Fruit fly (Drosophila melanogaster) whole organism, embryonic: ENCODE results near the gene ghi.

Experiments used
- Abd-B ChIP-seq: fragments of 200-800 bp; sonication (Bioruptor generic); optimal IDR thresholded peaks from 2 replicates; lab custom pipeline; 2018; ENCODE audit warnings: missing biosample characterization, mild to moderate bottlenecking, missing genetic modification characterization, moderate library complexity
- Asciz ChIP-seq: fragments of 200-800 bp; sonication (Bioruptor generic); optimal IDR thresholded peaks from 2 replicates; lab custom pipeline; 2017; ENCODE audit warnings: missing biosample characterization, mild to moderate bottlenecking, missing genetic modification characterization, missing genetic modification reagents
- Atf6 ChIP-seq: fragments of 200-800 bp; sonication (Bioruptor generic); IDR thresholded peaks from 2 replicates; pipeline ENCODE4 v1.3.6; 2022; ENCODE audit warnings: missing biosample characterization, missing genetic modification characterization
- CG11247 ChIP-seq: fragments of 200-800 bp; sonication (Bioruptor generic); IDR thresholded peaks from 2 replicates; pipeline ENCODE4 v1.3.6; 2022; ENCODE audit warnings: missing biosample characterization, missing genetic modification characterization
- CG1647 ChIP-seq: fragments of 200-800 bp; sonication (Bioruptor generic); optimal IDR thresholded peaks from 3 replicates; lab custom pipeline; 2016; ENCODE audit warnings: missing biosample characterization, missing genetic modification characterization
- CG17912 ChIP-seq: fragments of 200-800 bp; sonication (Bioruptor generic); optimal IDR thresholded peaks from 2 replicates; lab custom pipeline; 2018; ENCODE audit warnings: missing biosample characterization, mild to moderate bottlenecking, missing genetic modification characterization
- CG18011 ChIP-seq: fragments of 200-800 bp; sonication (Bioruptor generic); optimal IDR thresholded peaks from 2 replicates; lab custom pipeline; 2017; ENCODE audit warnings: missing biosample characterization, missing genetic modification characterization, mild to moderate bottlenecking, moderate library complexity, missing genotype
- CG18476 ChIP-seq: fragments of 200-800 bp; sonication (Bioruptor generic); optimal IDR thresholded peaks from 2 replicates; lab custom pipeline; 2016; ENCODE audit warnings: missing biosample characterization, mild to moderate bottlenecking, missing genetic modification characterization
- CG2120 ChIP-seq: fragments of 200-800 bp; sonication (Bioruptor generic); optimal IDR thresholded peaks from 3 replicates; lab custom pipeline; 2016; ENCODE audit warnings: missing biosample characterization, missing genetic modification characterization
- CG2202 ChIP-seq: fragments of 200-800 bp; sonication (Bioruptor generic); optimal IDR thresholded peaks from 2 replicates; lab custom pipeline; 2018; ENCODE audit warnings: missing biosample characterization, mild to moderate bottlenecking, missing genetic modification characterization
- CG2678 ChIP-seq: fragments of 200-800 bp; sonication (Bioruptor generic); optimal IDR thresholded peaks from 3 replicates; lab custom pipeline; 2019; ENCODE audit warnings: missing biosample characterization, mild to moderate bottlenecking, missing genetic modification characterization, moderate library complexity
- CG2875 ChIP-seq: fragments of 200-800 bp; sonication (Bioruptor generic); optimal IDR thresholded peaks from 2 replicates; lab custom pipeline; 2017; ENCODE audit warnings: missing biosample characterization, mild to moderate bottlenecking, missing genetic modification characterization, missing genetic modification reagents
- CG2889 ChIP-seq: fragments of 200-800 bp; sonication (Bioruptor generic); IDR thresholded peaks from 3 replicates; pipeline ENCODE4 v1.3.6; 2022; ENCODE audit warnings: missing biosample characterization, missing genetic modification characterization
- CG31441 ChIP-seq: fragments of 200-800 bp; sonication (Bioruptor generic); IDR thresholded peaks from 2 replicates; pipeline ENCODE4 v1.3.6; 2022; ENCODE audit warnings: missing biosample characterization, missing genetic modification characterization
- CG4360 ChIP-seq: fragments of 200-800 bp; sonication (Bioruptor generic); IDR thresholded peaks from 2 replicates; pipeline ENCODE4 v1.3.6; 2022; ENCODE audit warnings: missing biosample characterization, missing genetic modification characterization
- CG4707 ChIP-seq: fragments of 200-800 bp; sonication (Bioruptor generic); optimal IDR thresholded peaks from 2 replicates; lab custom pipeline; 2018; ENCODE audit warnings: missing biosample characterization, mild to moderate bottlenecking, missing genetic modification characterization, moderate library complexity
- CG6689 ChIP-seq: fragments of 200-800 bp; sonication (Bioruptor generic); IDR thresholded peaks from 2 replicates; pipeline ENCODE4 v1.3.6; 2022; ENCODE audit warnings: missing biosample characterization, missing genetic modification characterization
- CG7357 ChIP-seq: fragments of 200-800 bp; sonication (Bioruptor generic); IDR thresholded peaks from 3 replicates; pipeline ENCODE4 v1.3.6; 2022; ENCODE audit warnings: missing biosample characterization, missing genetic modification characterization
- Chrac-16 ChIP-seq: fragments of 200-800 bp; sonication (Bioruptor generic); optimal IDR thresholded peaks from 3 replicates; lab custom pipeline; 2016; ENCODE audit warnings: missing biosample characterization, missing genetic modification characterization
- Dbx ChIP-seq: fragments of 200-800 bp; sonication (Bioruptor generic); IDR thresholded peaks from 3 replicates; pipeline ENCODE4 v1.3.6; 2022; ENCODE audit warnings: missing biosample characterization, missing genetic modification characterization
- Dek ChIP-seq: fragments of 200-800 bp; sonication (Bioruptor generic); optimal IDR thresholded peaks from 3 replicates; lab custom pipeline; 2019; ENCODE audit warnings: missing biosample characterization, mild to moderate bottlenecking, missing genetic modification characterization, moderate library complexity
- E2f2 ChIP-seq: fragments of 200-800 bp; sonication (Bioruptor generic); IDR thresholded peaks from 2 replicates; pipeline ENCODE4 v1.3.6; 2022; ENCODE audit warnings: missing biosample characterization, missing genetic modification characterization
- ERR ChIP-seq: fragments of 200-800 bp; sonication (Bioruptor generic); optimal IDR thresholded peaks from 2 replicates; lab custom pipeline; 2016; ENCODE audit warnings: missing biosample characterization, missing genetic modification characterization
- Eip74EF ChIP-seq, 2 experiments: fragments of 200-800 bp in 1 of 2; fragments of >200 bp in 1 of 2; sonication (Bioruptor generic) in 1 of 2; optimal IDR thresholded peaks; 2 replicates each; lab custom pipeline; 2017 to 2019; ENCODE audit warnings: missing biosample characterization in 2 of 2, missing genetic modification characterization in 2 of 2, mild to moderate bottlenecking in 1 of 2, moderate library complexity in 1 of 2
- HHEX ChIP-seq: fragments of 200-800 bp; sonication (Bioruptor generic); optimal IDR thresholded peaks from 3 replicates; lab custom pipeline; 2017; ENCODE audit warnings: missing biosample characterization, mild to moderate bottlenecking, missing genetic modification characterization, missing genetic modification reagents
- Hmx ChIP-seq: fragments of 200-800 bp; sonication (Bioruptor generic); optimal IDR thresholded peaks from 2 replicates; lab custom pipeline; 2016; ENCODE audit warnings: missing biosample characterization, missing genetic modification characterization
- Meics ChIP-seq: fragments of 200-800 bp; sonication (Bioruptor generic); optimal IDR thresholded peaks from 2 replicates; lab custom pipeline; 2017; ENCODE audit warnings: missing biosample characterization, mild to moderate bottlenecking, missing genetic modification characterization
- Optix ChIP-seq: fragments of 200-800 bp; sonication (Bioruptor generic); IDR thresholded peaks from 3 replicates; pipeline ENCODE4 v1.3.6; 2022; ENCODE audit warnings: missing biosample characterization, missing genetic modification characterization
- Rfx ChIP-seq: fragments of 200-800 bp; sonication (Bioruptor generic); IDR thresholded peaks from 2 replicates; pipeline ENCODE4 v1.3.6; 2022; ENCODE audit warnings: missing biosample characterization, missing genetic modification characterization
- Xbp1 ChIP-seq: fragments of 200-800 bp; sonication (Bioruptor generic); optimal IDR thresholded peaks from 3 replicates; lab custom pipeline; 2016; ENCODE audit warnings: missing biosample characterization, mild to moderate bottlenecking, missing genetic modification characterization
- ab ChIP-seq: fragments of 200-800 bp; sonication (Bioruptor generic); optimal IDR thresholded peaks from 2 replicates; lab custom pipeline; 2016; ENCODE audit warnings: missing biosample characterization, missing genetic modification characterization
- az2 ChIP-seq: fragments of 200-800 bp; sonication (Bioruptor generic); optimal IDR thresholded peaks from 3 replicates; lab custom pipeline; 2016; ENCODE audit warnings: missing biosample characterization, missing genetic modification characterization
- bab2 ChIP-seq: fragments of 200-800 bp; sonication (Bioruptor generic); optimal IDR thresholded peaks from 2 replicates; lab custom pipeline; 2016; ENCODE audit warnings: missing biosample characterization, missing genetic modification characterization
- ci ChIP-seq: fragments of 200-800 bp; sonication (Bioruptor generic); IDR thresholded peaks from 3 replicates; pipeline ENCODE4 v1.3.6; 2022; ENCODE audit warnings: missing biosample characterization, missing genetic modification characterization
- gce ChIP-seq: fragments of 200-800 bp; sonication (Bioruptor generic); IDR thresholded peaks from 3 replicates; pipeline ENCODE4 v1.3.6; 2022; ENCODE audit warnings: missing biosample characterization, missing genetic modification characterization
- ind ChIP-seq: fragments of 200-800 bp; sonication (Bioruptor generic); optimal IDR thresholded peaks from 3 replicates; lab custom pipeline; 2016; ENCODE audit warnings: missing biosample characterization, missing genetic modification characterization
- insv ChIP-seq, 2 experiments: fragments of 200-800 bp; sonication (Bioruptor generic); optimal IDR thresholded peaks; 3 replicates each; lab custom pipeline; 2016 to 2018; ENCODE audit warnings: missing biosample characterization in 2 of 2, missing genetic modification characterization in 2 of 2
- jing ChIP-seq: fragments of 200-800 bp; sonication (Bioruptor generic); optimal IDR thresholded peaks from 2 replicates; lab custom pipeline; 2018; ENCODE audit warnings: missing biosample characterization, mild to moderate bottlenecking, missing genetic modification characterization
- ken ChIP-seq: fragments of 200-800 bp; sonication (Bioruptor generic); IDR thresholded peaks from 3 replicates; pipeline ENCODE4 v1.3.6; 2022; ENCODE audit warnings: missing biosample characterization, missing genetic modification characterization
- lmd ChIP-seq: fragments of 200-800 bp; sonication (Bioruptor generic); IDR thresholded peaks from 2 replicates; pipeline ENCODE4 v1.3.6; 2022; ENCODE audit warnings: missing biosample characterization, missing genetic modification characterization
- lola ChIP-seq, 3 experiments: fragments of >200 bp in 2 of 3; fragments of 200-800 bp in 1 of 3; sonication (Bioruptor generic) in 1 of 3; optimal IDR thresholded peaks; 2 replicates each; lab custom pipeline; 2017 to 2019; ENCODE audit warnings: missing biosample characterization in 3 of 3, missing genetic modification characterization in 3 of 3, mild to moderate bottlenecking in 1 of 3, moderate library complexity in 1 of 3
- row ChIP-seq: fragments of 200-800 bp; sonication (Bioruptor generic); IDR thresholded peaks from 3 replicates; pipeline ENCODE4 v1.3.6; 2022; ENCODE audit warnings: missing biosample characterization, missing genetic modification characterization
- run ChIP-seq: fragments of 200-800 bp; sonication (Bioruptor generic); optimal IDR thresholded peaks from 3 replicates; lab custom pipeline; 2018; ENCODE audit warnings: missing biosample characterization, mild to moderate bottlenecking, missing genetic modification characterization
- salm ChIP-seq: fragments of 200-800 bp; sonication (Bioruptor generic); optimal IDR thresholded peaks from 2 replicates; lab custom pipeline; 2018; ENCODE audit warnings: missing biosample characterization, mild to moderate bottlenecking, missing genetic modification characterization
- seq ChIP-seq: fragments of 200-800 bp; sonication (Bioruptor generic); IDR thresholded peaks from 2 replicates; pipeline ENCODE4 v1.3.6; 2022; ENCODE audit warnings: missing biosample characterization, missing genetic modification characterization
- ssp ChIP-seq: fragments of 200-800 bp; sonication (Bioruptor generic); IDR thresholded peaks from 2 replicates; pipeline ENCODE4 v1.3.6; 2022; ENCODE audit warnings: missing biosample characterization, missing genetic modification characterization
- tll ChIP-seq, 2 experiments: fragments of 200-800 bp in 1 of 2; fragments of >200 bp in 1 of 2; sonication (Bioruptor generic) in 1 of 2; optimal IDR thresholded peaks; 2 replicates each; lab custom pipeline; 2017 to 2019; ENCODE audit warnings: missing biosample characterization in 2 of 2, missing genetic modification characterization in 2 of 2, mild to moderate bottlenecking in 1 of 2, moderate library complexity in 1 of 2
- unpg ChIP-seq: fragments of 200-800 bp; sonication (Bioruptor generic); optimal IDR thresholded peaks from 3 replicates; lab custom pipeline; 2018; ENCODE audit warnings: missing biosample characterization, mild to moderate bottlenecking, missing genetic modification characterization, moderate library complexity

The ghi gene

DNA sequence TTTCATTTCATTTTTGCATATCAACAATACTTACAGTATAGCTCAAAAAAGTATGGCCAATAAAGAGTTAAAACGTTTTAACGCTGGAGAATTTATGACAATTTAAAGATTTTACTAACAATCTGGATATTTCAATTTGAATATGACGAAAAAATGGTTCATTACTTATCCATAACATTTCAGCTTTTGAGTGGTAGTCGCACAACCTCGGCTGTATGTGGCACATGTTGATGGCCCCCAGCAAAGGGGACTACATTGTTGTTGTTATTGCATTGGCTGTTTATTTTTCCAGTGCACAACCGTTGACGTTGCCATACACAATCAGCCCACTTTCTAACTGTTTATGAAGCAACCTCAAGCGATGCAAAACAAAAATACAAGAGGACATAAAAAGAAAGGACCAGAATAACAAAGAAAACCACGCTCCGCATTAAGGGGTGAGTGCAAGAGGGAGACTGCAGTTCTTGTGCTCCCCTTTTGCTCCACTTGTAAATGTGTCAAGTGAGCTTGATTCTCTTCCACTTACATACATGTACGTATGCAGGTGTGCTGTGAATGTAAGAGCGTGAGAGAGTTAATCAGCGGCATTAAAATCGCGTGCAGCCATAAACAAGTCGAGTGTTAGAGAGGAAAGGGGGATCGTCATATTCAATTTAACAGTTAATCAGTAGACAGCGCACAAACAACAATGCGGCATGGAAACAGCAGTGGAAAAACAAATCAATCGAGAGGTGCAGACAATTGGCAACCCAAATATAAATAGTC is 31.4 kb upstream of the ghi start (continued):
- TF ChIP-seq salm (tag; lab: Kevin White, UChicago) (peak; percentile 23), CG2120 (GFP tag; lab: Kevin White, UChicago) (peak; percentile 49), CG7357 (GFP tag; lab: Robert Waterston, UW) (no peak), Hmx (GFP tag; lab: Kevin White, UChicago) (no peak), Dbx (GFP tag; lab: Robert Waterston, UW) (0 out of 3 replicates have a peak, but pooled peaks have one; percentile 32), insv (GFP tag; optimal IDR thresholded peaks at IDR 0.05; lab: Kevin White, UChicago) (no peak), Rfx (GFP tag; lab: Robert Waterston, UW) (peak; percentile 51; the same call in 1 of the 2 replicates), row (GFP tag; lab: Robert Waterston, UW) (peak; percentile 75), Meics (GFP tag; lab: Kevin White, UChicago) (peak; percentile 30), Eip74EF (GFP tag; optimal IDR thresholded peaks at IDR 0.05; lab: Kevin White, UChicago) (peak in 1 of 2 experiments; percentile 53), Chrac-16 (GFP tag; lab: Kevin White, UChicago) (peak; percentile 17), jing (peak; percentile 18), CG2678 (tag; lab: Kevin White, UChicago) (peak; percentile 66), ERR (GFP tag; lab: Kevin White, UChicago) (no peak), run (tag; lab: Kevin White, UChicago) (peak; percentile 51), ab (GFP tag; lab: Kevin White, UChicago) (no peak), Asciz (GFP tag; lab: Kevin White, UChicago) (peak; percentile 52), CG18011 (GFP tag; lab: Kevin White, UChicago) (no peak), CG2889 (GFP tag; lab: Robert Waterston, UW) (no peak), bab2 (GFP tag; lab: Kevin White, UChicago) (peak; percentile 18), lmd (GFP tag; lab: Robert Waterston, UW) (peak; percentile 41; the same call in 1 of the 2 replicates), Xbp1 (GFP tag; lab: Kevin White, UChicago) (peak; percentile 54), ci (GFP tag; lab: Robert Waterston, UW) (peak; percentile 84), HHEX (GFP tag; lab: Kevin White, UChicago) (peak; percentile 42), CG2202 (tag; lab: Kevin White, UChicago) (no peak), CG4360 (GFP tag; lab: Robert Waterston, UW) (0 out of 2 replicates have a peak, but pooled peaks have one; percentile 13), CG6689 (peak; percentile 65; the same call in 1 of the 2 replicates), ken (GFP tag; lab: Robert Waterston, UW) (peak; percentile 56; the same call in 1 of the 3 replicates), Dek (tag; lab: Kevin White, UChicago) (no peak), Abd-B (GFP tag; lab: Kevin White, UChicago) (peak; percentile 4), Optix (no peak), E2f2 (GFP tag; lab: Robert Waterston, UW) (peak; percentile 39; the same call in 1 of the 2 replicates), az2 (peak; percentile 19), CG2875 (GFP tag; lab: Kevin White, UChicago) (peak; percentile 45), ssp (GFP tag; lab: Robert Waterston, UW) (0 out of 2 replicates have a peak, but pooled peaks have one; percentile 16), CG18476 (GFP tag; lab: Kevin White, UChicago) (no peak), ind (GFP tag; lab: Kevin White, UChicago) (peak; percentile 31), gce (GFP tag; lab: Robert Waterston, UW) (no peak), CG4707 (GFP tag; lab: Kevin White, UChicago) (no peak), CG11247 (GFP tag; lab: Robert Waterston, UW) (0 out of 2 replicates have a peak, but pooled peaks have one; percentile 19), CG31441 (GFP tag; lab: Robert Waterston, UW) (peak; percentile 55), Atf6 (GFP tag; lab: Robert Waterston, UW) (peak; percentile 69), seq (peak; percentile 58; the same call in 1 of the 2 replicates), unpg (GFP tag; lab: Kevin White, UChicago) (peak; percentile 62), tll (GFP tag; optimal IDR thresholded peaks at IDR 0.05; lab: Kevin White, UChicago) (no peak), CG1647 (GFP tag; lab: Kevin White, UChicago) (peak; percentile 22), lola (GFP tag; optimal IDR thresholded peaks at IDR 0.05; lab: Kevin White, UChicago) (peak in 1 of 3 experiments; percentile 7), CG17912 (no peak)
